Worm (Caenorhabditis elegans) whole organism, mixed stage, embryonic: ENCODE measurements around the gene vap-1.

Experiments used
- M03D4.4 ChIP-seq: sonication (generic microtip); optimal IDR thresholded peaks from 2 replicates; lab custom pipeline; 2017; ENCODE audit warnings: mild to moderate bottlenecking, missing genetic modification characterization, missing compliant biosample characterization
- bed-3 ChIP-seq: fragments of 200-800 bp; sonication (Bioruptor generic); optimal IDR thresholded peaks from 3 replicates; lab custom pipeline; 2018; ENCODE audit warnings: mild to moderate bottlenecking, missing genetic modification characterization, moderate library complexity, missing compliant biosample characterization
- blmp-1 ChIP-seq: fragments of 150-350 bp; optimal IDR thresholded peaks from 2 replicates; lab custom pipeline; 2014; ENCODE audit warnings: missing biosample characterization, missing genetic modification characterization
- ceh-39 ChIP-seq: fragments of 150-350 bp; optimal IDR thresholded peaks from 2 replicates; lab custom pipeline; 2014; ENCODE audit warnings: missing biosample characterization, missing genetic modification characterization
- ceh-43 ChIP-seq: fragments of 200-800 bp; sonication (Bioruptor generic); optimal IDR thresholded peaks from 2 replicates; lab custom pipeline; 2018; ENCODE audit warnings: mild to moderate bottlenecking, missing genetic modification characterization, moderate library complexity, missing compliant biosample characterization
- ceh-83 ChIP-seq: fragments of 200-800 bp; sonication (Bioruptor generic); optimal IDR thresholded peaks from 2 replicates; lab custom pipeline; 2018; ENCODE audit warnings: mild to moderate bottlenecking, missing genetic modification characterization, missing compliant biosample characterization
- ces-1 ChIP-seq: fragments of 150-350 bp; optimal IDR thresholded peaks from 2 replicates; lab custom pipeline; 2014; ENCODE audit warnings: missing biosample characterization, missing genetic modification reagents, missing genetic modification characterization
- cnd-1 ChIP-seq: fragments of 200-800 bp; sonication (Bioruptor generic); optimal IDR thresholded peaks from 2 replicates; lab custom pipeline; 2018; ENCODE audit warnings: mild to moderate bottlenecking, missing genetic modification characterization, missing compliant biosample characterization
- drap-1 ChIP-seq: fragments of 200-800 bp; sonication (Bioruptor generic); optimal IDR thresholded peaks from 3 replicates; lab custom pipeline; 2018; ENCODE audit warnings: mild to moderate bottlenecking, missing genetic modification characterization, missing compliant biosample characterization
- elt-1 ChIP-seq: sonication (generic microtip); optimal IDR thresholded peaks from 2 replicates; lab custom pipeline; 2017; ENCODE audit warnings: missing genetic modification characterization, mild to moderate bottlenecking, missing compliant biosample characterization, antibody characterized with exemption, moderate library complexity, borderline replicate concordance; ENCODE audit not compliant: insufficient read depth
- flh-1 ChIP-seq: fragments of 200-800 bp; sonication (Bioruptor generic); optimal IDR thresholded peaks from 2 replicates; lab custom pipeline; 2018; ENCODE audit warnings: mild to moderate bottlenecking, missing genetic modification characterization, moderate library complexity, missing compliant biosample characterization
- ham-2 ChIP-seq: fragments of 200-800 bp; sonication (Bioruptor generic); optimal IDR thresholded peaks from 2 replicates; lab custom pipeline; 2018; ENCODE audit warnings: mild to moderate bottlenecking, missing genetic modification characterization, missing compliant biosample characterization
- hlh-1 ChIP-seq: fragments of 150-350 bp; optimal IDR thresholded peaks from 2 replicates; lab custom pipeline; 2014; ENCODE audit warnings: missing biosample characterization, missing genetic modification reagents, missing genetic modification characterization
- lin-13 ChIP-seq: fragments of 150-350 bp; optimal IDR thresholded peaks from 2 replicates; lab custom pipeline; 2014; ENCODE audit warnings: missing biosample characterization, missing genetic modification characterization
- lsy-2 ChIP-seq: fragments of 150-350 bp; optimal IDR thresholded peaks from 2 replicates; lab custom pipeline; 2014; ENCODE audit warnings: missing biosample characterization, missing genetic modification characterization
- mab-5 ChIP-seq: fragments of 150-350 bp; optimal IDR thresholded peaks from 2 replicates; lab custom pipeline; 2014; ENCODE audit warnings: missing biosample characterization, missing genetic modification characterization
- mls-2 ChIP-seq: sonication (generic microtip); optimal IDR thresholded peaks from 2 replicates; lab custom pipeline; 2016; ENCODE audit warnings: mild to moderate bottlenecking, missing genetic modification characterization, moderate library complexity, missing compliant biosample characterization
- nhr-237 ChIP-seq: fragments of 150-350 bp; optimal IDR thresholded peaks from 2 replicates; lab custom pipeline; 2014; ENCODE audit warnings: missing biosample characterization, missing genetic modification characterization
- nhr-28 ChIP-seq: fragments of 150-350 bp; optimal IDR thresholded peaks from 2 replicates; lab custom pipeline; 2014; ENCODE audit warnings: missing biosample characterization, missing genetic modification characterization
- nhr-76 ChIP-seq: sonication (generic microtip); optimal IDR thresholded peaks from 2 replicates; lab custom pipeline; 2017; ENCODE audit warnings: missing biosample characterization, missing genetic modification characterization
- pha-4 ChIP-seq: fragments of 150-350 bp; optimal IDR thresholded peaks from 2 replicates; lab custom pipeline; 2018; ENCODE audit warnings: missing biosample characterization, missing genetic modification reagents, missing genetic modification characterization
- snpc-4 ChIP-seq: fragments of 150-350 bp; optimal IDR thresholded peaks from 2 replicates; lab custom pipeline; 2014; ENCODE audit warnings: missing biosample characterization, missing genetic modification characterization
- tbx-8 ChIP-seq: fragments of 200-800 bp; sonication (Bioruptor generic); optimal IDR thresholded peaks from 2 replicates; lab custom pipeline; 2018; ENCODE audit warnings: mild to moderate bottlenecking, missing genetic modification characterization, moderate library complexity, missing compliant biosample characterization
- unc-120 ChIP-seq: sonication (generic microtip); optimal IDR thresholded peaks from 2 replicates; lab custom pipeline; 2017; ENCODE audit warnings: missing genetic modification characterization, missing compliant biosample characterization; ENCODE audit not compliant: poor library complexity, severe bottlenecking
- unc-62 ChIP-seq: fragments of 150-350 bp; optimal IDR thresholded peaks from 2 replicates; lab custom pipeline; 2014; ENCODE audit warnings: missing biosample characterization, missing genetic modification reagents, missing genetic modification characterization
- zip-8 ChIP-seq: fragments of 150-350 bp; optimal IDR thresholded peaks from 2 replicates; lab custom pipeline; 2014; ENCODE audit warnings: missing biosample characterization, missing genetic modification characterization
- ztf-11 ChIP-seq: fragments of 150-350 bp; optimal IDR thresholded peaks from 2 replicates; lab custom pipeline; 2014; ENCODE audit warnings: missing biosample characterization, missing genetic modification characterization

The vap-1 gene

ce11 chrX:17427778-17428177 lies 31.4 kb upstream of the vap-1 start:
- TF ChIP-seq M03D4.4 (tag; lab: Kevin White, UChicago), result no peak
- TF ChIP-seq lsy-2 (tag; lab: Kevin White, UChicago), result no peak
- no peak for TF ChIP-seq nhr-237 (tag; lab: Kevin White, UChicago)
- no peak for TF ChIP-seq mls-2 (tag; lab: Kevin White, UChicago)
- TF ChIP-seq ces-1 (GFP tag; lab: Kevin White, UChicago), result no peak
- TF ChIP-seq drap-1, result no peak
- TF ChIP-seq ham-2 (GFP tag; lab: Kevin White, UChicago), result no peak
- TF ChIP-seq flh-1, result no peak
- no peak for TF ChIP-seq nhr-28 (tag; lab: Kevin White, UChicago)
- no peak for TF ChIP-seq tbx-8 (GFP tag; lab: Kevin White, UChicago)
- TF ChIP-seq ceh-39 (tag; lab: Kevin White, UChicago), result no peak

- TF ChIP-seq ztf-11 (tag; lab: Kevin White, UChicago) (no peak), ces-1 (GFP tag; lab: Kevin White, UChicago) (no peak), zip-8 (tag; lab: Kevin White, UChicago) (no peak), hlh-1 (tag; lab: Kevin White, UChicago) (no peak), lin-13 (tag; lab: Kevin White, UChicago) (no peak)
These were observed 30.4 kb upstream of the vap-1 start for ce11 chrX:17426712-17427111.

- TF ChIP-seq lsy-2 (tag; lab: Kevin White, UChicago) (no peak), ceh-43 (GFP tag; lab: Kevin White, UChicago) (no peak), ceh-39 (tag; lab: Kevin White, UChicago) (no peak), lin-13 (tag; lab: Kevin White, UChicago) (no peak), nhr-237 (tag; lab: Kevin White, UChicago) (no peak), cnd-1 (tag; lab: Kevin White, UChicago) (no peak), elt-1 (tag; lab: Kevin White, UChicago) (no peak), snpc-4 (tag; lab: Kevin White, UChicago) (no peak), zip-8 (tag; lab: Kevin White, UChicago) (no peak), ceh-83 (GFP tag; lab: Kevin White, UChicago) (no peak), mls-2 (tag; lab: Kevin White, UChicago) (no peak), flh-1 (no peak), nhr-76 (tag; lab: Kevin White, UChicago) (no peak), bed-3 (GFP tag; lab: Kevin White, UChicago) (no peak), pha-4 (tag; lab: Kevin White, UChicago) (no peak)
These were observed 28.2 kb upstream of the vap-1 start for ce11 chrX:17424595-17424913.

ce11 chrX:17423894-17424594 lies 27.7 kb upstream of the vap-1 start:
- TF ChIP-seq nhr-237 (tag; lab: Kevin White, UChicago), result no peak
- TF ChIP-seq mab-5, result no peak

ce11 chrX:17422593-17422992 lies 26.2 kb upstream of the vap-1 start:
- no peak for TF ChIP-seq tbx-8 (GFP tag; lab: Kevin White, UChicago)
- TF ChIP-seq ces-1 (GFP tag; lab: Kevin White, UChicago), result no peak
- no peak for TF ChIP-seq ceh-39 (tag; lab: Kevin White, UChicago)
- no peak for TF ChIP-seq ztf-11 (tag; lab: Kevin White, UChicago)
- TF ChIP-seq blmp-1 (tag; lab: Kevin White, UChicago), result no peak
- no peak for TF ChIP-seq unc-62 (GFP tag; lab: Kevin White, UChicago)
- TF ChIP-seq unc-120, result no peak
- no peak for TF ChIP-seq ham-2 (GFP tag; lab: Kevin White, UChicago)

- no peak for TF ChIP-seq elt-1 (tag; lab: Kevin White, UChicago)
- no peak for TF ChIP-seq unc-62 (GFP tag; lab: Kevin White, UChicago)
- TF ChIP-seq blmp-1 (tag; lab: Kevin White, UChicago), result no peak
- TF ChIP-seq flh-1, result no peak
- TF ChIP-seq nhr-237 (tag; lab: Kevin White, UChicago), result no peak
- TF ChIP-seq nhr-76 (tag; lab: Kevin White, UChicago), result no peak
- TF ChIP-seq mab-5, result no peak
- no peak for TF ChIP-seq drap-1
- no peak for TF ChIP-seq snpc-4 (tag; lab: Kevin White, UChicago)
These were observed 25.2 kb upstream of the vap-1 start, which contains the start of gene osm-11 for ce11 chrX:17421532-17422078. Gene osm-11, minus strand, starts transcription at chrX:17421582.
